Fruit fly (Drosophila melanogaster) whole organism, embryonic: ENCODE data around the gene Seipin.
A peak's percentile ranks its signal among the peaks of the same experiment; 100 is the strongest.

ENCODE experiments used
- Aef1 ChIP-seq: fragments of 200-800 bp; sonication (Bioruptor generic); IDR thresholded peaks from 3 replicates; pipeline ENCODE4 v1.3.6; 2022; ENCODE audit warnings: missing biosample characterization, missing genetic modification characterization
- Bdp1 ChIP-seq: fragments of 200-800 bp; sonication (Bioruptor generic); optimal IDR thresholded peaks from 3 replicates; lab custom pipeline; 2016; ENCODE audit warnings: missing biosample characterization, missing genetic modification characterization
- CG11723 ChIP-seq: fragments of 200-800 bp; sonication (Bioruptor generic); optimal IDR thresholded peaks from 2 replicates; lab custom pipeline; 2017; ENCODE audit warnings: missing biosample characterization, mild to moderate bottlenecking, missing genetic modification characterization
- CG12942 ChIP-seq: fragments of 200-800 bp; sonication (Bioruptor generic); optimal IDR thresholded peaks from 3 replicates; lab custom pipeline; 2016; ENCODE audit warnings: missing biosample characterization, missing genetic modification characterization
- CG13424 ChIP-seq: fragments of 200-800 bp; sonication (Bioruptor generic); optimal IDR thresholded peaks from 2 replicates; lab custom pipeline; 2019; ENCODE audit warnings: missing biosample characterization, mild to moderate bottlenecking, missing genetic modification characterization, moderate library complexity
- CG14050 ChIP-seq: fragments of 200-800 bp; sonication (Bioruptor generic); IDR thresholded peaks from 3 replicates; pipeline ENCODE4 v1.3.6; 2022; ENCODE audit warnings: missing biosample characterization, missing genetic modification characterization
- CG14965 ChIP-seq: fragments of 200-800 bp; sonication (Bioruptor generic); optimal IDR thresholded peaks from 2 replicates; lab custom pipeline; 2016; ENCODE audit warnings: missing biosample characterization, missing genetic modification characterization, borderline replicate concordance
- CG1602 ChIP-seq: fragments of 200-800 bp; sonication (Bioruptor generic); optimal IDR thresholded peaks from 3 replicates; lab custom pipeline; 2016; ENCODE audit warnings: missing biosample characterization, missing genetic modification characterization
- CG16815 ChIP-seq: fragments of 200-800 bp; sonication (Bioruptor generic); optimal IDR thresholded peaks from 3 replicates; lab custom pipeline; 2017; ENCODE audit warnings: missing biosample characterization, mild to moderate bottlenecking, missing genetic modification characterization
- CG17612 ChIP-seq: fragments of 200-800 bp; sonication (Bioruptor generic); IDR thresholded peaks from 2 replicates; pipeline ENCODE4 v1.3.6; 2022; ENCODE audit warnings: missing biosample characterization, missing genetic modification characterization
- CG17912 ChIP-seq: fragments of 200-800 bp; sonication (Bioruptor generic); optimal IDR thresholded peaks from 2 replicates; lab custom pipeline; 2018; ENCODE audit warnings: missing biosample characterization, mild to moderate bottlenecking, missing genetic modification characterization
- CG2889 ChIP-seq: fragments of 200-800 bp; sonication (Bioruptor generic); IDR thresholded peaks from 3 replicates; pipeline ENCODE4 v1.3.6; 2022; ENCODE audit warnings: missing biosample characterization, missing genetic modification characterization
- CG31365 ChIP-seq: fragments of 200-800 bp; sonication (Bioruptor generic); optimal IDR thresholded peaks from 2 replicates; lab custom pipeline; 2018; ENCODE audit warnings: missing biosample characterization, mild to moderate bottlenecking, missing genetic modification characterization
- CG4424 ChIP-seq: fragments of 200-800 bp; sonication (Bioruptor generic); optimal IDR thresholded peaks from 3 replicates; lab custom pipeline; 2016; ENCODE audit warnings: missing biosample characterization, missing genetic modification characterization
- CG4617 ChIP-seq: fragments of 200-800 bp; sonication (Bioruptor generic); optimal IDR thresholded peaks from 3 replicates; lab custom pipeline; 2016; ENCODE audit warnings: missing biosample characterization, missing genetic modification characterization, borderline replicate concordance
- CG6272 ChIP-seq: fragments of 200-800 bp; sonication (Bioruptor generic); IDR thresholded peaks from 2 replicates; pipeline ENCODE4 v1.3.6; 2022; ENCODE audit warnings: missing biosample characterization, missing genetic modification characterization
- CG6813 ChIP-seq: fragments of 200-800 bp; sonication (Bioruptor generic); optimal IDR thresholded peaks from 2 replicates; lab custom pipeline; 2017; ENCODE audit warnings: missing biosample characterization, missing genetic modification characterization, mild to moderate bottlenecking, moderate library complexity, missing genetic modification reagents
- CG6854 ChIP-seq: fragments of 200-800 bp; sonication (Bioruptor generic); optimal IDR thresholded peaks from 3 replicates; lab custom pipeline; 2017; ENCODE audit warnings: missing biosample characterization, mild to moderate bottlenecking, missing genetic modification characterization
- CG7357 ChIP-seq: fragments of 200-800 bp; sonication (Bioruptor generic); IDR thresholded peaks from 3 replicates; pipeline ENCODE4 v1.3.6; 2022; ENCODE audit warnings: missing biosample characterization, missing genetic modification characterization
- CG7963 ChIP-seq: fragments of 200-800 bp; sonication (Bioruptor generic); IDR thresholded peaks from 3 replicates; pipeline ENCODE4 v1.3.6; 2022; ENCODE audit warnings: missing biosample characterization, missing genetic modification characterization; ENCODE audit not compliant: partially characterized antibody
- CG8089 ChIP-seq: fragments of 200-800 bp; sonication (Bioruptor generic); optimal IDR thresholded peaks from 3 replicates; lab custom pipeline; 2016; ENCODE audit warnings: missing biosample characterization, missing genetic modification characterization
- E2f2 ChIP-seq: fragments of 200-800 bp; sonication (Bioruptor generic); IDR thresholded peaks from 2 replicates; pipeline ENCODE4 v1.3.6; 2022; ENCODE audit warnings: missing biosample characterization, missing genetic modification characterization
- Fer3 ChIP-seq: fragments of 200-800 bp; sonication (Bioruptor generic); optimal IDR thresholded peaks from 2 replicates; lab custom pipeline; 2018; ENCODE audit warnings: missing biosample characterization, mild to moderate bottlenecking, missing genetic modification characterization, moderate library complexity
- HmgZ ChIP-seq: fragments of 200-800 bp; sonication (Bioruptor generic); optimal IDR thresholded peaks from 2 replicates; lab custom pipeline; 2018; ENCODE audit warnings: missing biosample characterization, mild to moderate bottlenecking, missing genetic modification characterization
- Hr3 ChIP-seq: fragments of 200-800 bp; sonication (Bioruptor generic); optimal IDR thresholded peaks from 3 replicates; lab custom pipeline; 2016; ENCODE audit warnings: missing biosample characterization, missing genetic modification characterization
- Lpt ChIP-seq: fragments of >200 bp; optimal IDR thresholded peaks from 2 replicates; lab custom pipeline; 2018; ENCODE audit warnings: missing biosample characterization, missing genetic modification characterization
- Mad ChIP-seq: fragments of 200-800 bp; sonication (Bioruptor generic); optimal IDR thresholded peaks from 2 replicates; lab custom pipeline; 2016; ENCODE audit warnings: missing biosample characterization, missing genetic modification characterization
- NC2α ChIP-seq: fragments of 200-800 bp; sonication (Bioruptor generic); optimal IDR thresholded peaks from 2 replicates; lab custom pipeline; 2016; ENCODE audit warnings: missing biosample characterization, missing genetic modification characterization
- Opbp ChIP-seq: fragments of 200-800 bp; sonication (Bioruptor generic); IDR thresholded peaks from 3 replicates; pipeline ENCODE4 v1.3.6; 2022; ENCODE audit warnings: missing biosample characterization, missing genetic modification characterization; ENCODE audit not compliant: partially characterized antibody
- Poxn ChIP-seq: fragments of 200-800 bp; sonication (Bioruptor generic); IDR thresholded peaks from 2 replicates; pipeline ENCODE4 v1.3.6; 2022; ENCODE audit warnings: missing biosample characterization, missing genetic modification characterization
- Scr ChIP-seq: fragments of 200-800 bp; sonication (Bioruptor generic); IDR thresholded peaks from 2 replicates; pipeline ENCODE4 v1.3.6; 2022; ENCODE audit warnings: missing biosample characterization, missing genetic modification characterization; ENCODE audit not compliant: partially characterized antibody
- Ssrp ChIP-seq: fragments of 200-800 bp; sonication (Bioruptor generic); optimal IDR thresholded peaks from 2 replicates; lab custom pipeline; 2018; ENCODE audit warnings: missing biosample characterization, mild to moderate bottlenecking, missing genetic modification characterization, moderate library complexity
- br ChIP-seq: fragments of >200 bp; optimal IDR thresholded peaks from 2 replicates; lab custom pipeline; 2017
- cas ChIP-seq: fragments of 200-800 bp; sonication (Bioruptor generic); IDR thresholded peaks from 2 replicates; pipeline ENCODE4 v1.3.6; 2022; ENCODE audit warnings: missing biosample characterization, missing genetic modification characterization
- crc ChIP-seq: fragments of 200-800 bp; sonication (Bioruptor generic); optimal IDR thresholded peaks from 2 replicates; lab custom pipeline; 2016; ENCODE audit warnings: missing biosample characterization, missing genetic modification characterization
- dm ChIP-seq: fragments of 200-800 bp; sonication (Bioruptor generic); optimal IDR thresholded peaks from 3 replicates; lab custom pipeline; 2016; ENCODE audit warnings: missing biosample characterization, missing genetic modification characterization
- exex ChIP-seq: fragments of 200-800 bp; sonication (Bioruptor generic); optimal IDR thresholded peaks from 4 replicates; lab custom pipeline; 2018; ENCODE audit warnings: missing biosample characterization, mild to moderate bottlenecking, missing genetic modification characterization, moderate library complexity
- fru ChIP-seq: fragments of >200 bp; optimal IDR thresholded peaks from 2 replicates; lab custom pipeline; 2017
- gce ChIP-seq: fragments of 200-800 bp; sonication (Bioruptor generic); IDR thresholded peaks from 3 replicates; pipeline ENCODE4 v1.3.6; 2022; ENCODE audit warnings: missing biosample characterization, missing genetic modification characterization
- ham ChIP-seq: fragments of 200-800 bp; sonication (Bioruptor generic); IDR thresholded peaks from 2 replicates; pipeline ENCODE4 v1.3.6; 2022; ENCODE audit warnings: missing biosample characterization, missing genetic modification characterization
- hkb ChIP-seq, 2 experiments: fragments of 200-800 bp in 1 of 2; fragments of >200 bp in 1 of 2; sonication (Bioruptor generic) in 1 of 2; IDR thresholded peaks in 1 of 2; optimal IDR thresholded peaks in 1 of 2; 2 replicates each; pipeline versions ENCODE4 v1.3.6 to Lab custom; 2017 to 2022; ENCODE audit warnings: missing biosample characterization in 1 of 2, missing genetic modification characterization in 1 of 2
- ind ChIP-seq: fragments of 200-800 bp; sonication (Bioruptor generic); optimal IDR thresholded peaks from 3 replicates; lab custom pipeline; 2016; ENCODE audit warnings: missing biosample characterization, missing genetic modification characterization
- insv ChIP-seq, 2 experiments: fragments of 200-800 bp; sonication (Bioruptor generic); optimal IDR thresholded peaks; 3 replicates each; lab custom pipeline; 2016 to 2018; ENCODE audit warnings: missing biosample characterization in 2 of 2, missing genetic modification characterization in 2 of 2
- jumu ChIP-seq: fragments of 200-800 bp; sonication (Bioruptor generic); optimal IDR thresholded peaks from 3 replicates; lab custom pipeline; 2016; ENCODE audit warnings: missing biosample characterization, missing genetic modification characterization
- kah ChIP-seq: fragments of 200-800 bp; sonication (Bioruptor generic); optimal IDR thresholded peaks from 2 replicates; lab custom pipeline; 2018; ENCODE audit warnings: missing biosample characterization, mild to moderate bottlenecking, missing genetic modification characterization
- mld ChIP-seq: fragments of 200-800 bp; sonication (Bioruptor generic); IDR thresholded peaks from 3 replicates; pipeline ENCODE4 v1.3.6; 2022; ENCODE audit warnings: missing biosample characterization, missing genetic modification characterization; ENCODE audit not compliant: partially characterized antibody
- org-1 ChIP-seq: fragments of 200-800 bp; sonication (Bioruptor generic); optimal IDR thresholded peaks from 2 replicates; lab custom pipeline; 2017; ENCODE audit warnings: missing biosample characterization, missing genetic modification characterization
- repo ChIP-seq: fragments of 200-800 bp; sonication (Bioruptor generic); optimal IDR thresholded peaks from 2 replicates; lab custom pipeline; 2016; ENCODE audit warnings: missing biosample characterization, missing genetic modification characterization
- ro ChIP-seq: fragments of 200-800 bp; sonication (Bioruptor generic); IDR thresholded peaks from 2 replicates; pipeline ENCODE4 v1.3.6; 2022; ENCODE audit warnings: missing biosample characterization, missing genetic modification characterization
- slou ChIP-seq: fragments of 200-800 bp; sonication (Bioruptor generic); optimal IDR thresholded peaks from 3 replicates; lab custom pipeline; 2016; ENCODE audit warnings: missing biosample characterization, missing genetic modification characterization
- slp2 ChIP-seq: fragments of 200-800 bp; sonication (Bioruptor generic); optimal IDR thresholded peaks from 2 replicates; lab custom pipeline; 2016; ENCODE audit warnings: missing biosample characterization, missing genetic modification characterization
- unpg ChIP-seq: fragments of 200-800 bp; sonication (Bioruptor generic); optimal IDR thresholded peaks from 3 replicates; lab custom pipeline; 2018; ENCODE audit warnings: missing biosample characterization, mild to moderate bottlenecking, missing genetic modification characterization, moderate library complexity

Gene Seipin

dm6 chrX:2593753-2594096, 25.9 kb upstream of the Seipin start (continued):
- TF ChIP-seq CG7357 (GFP tag; lab: Robert Waterston, UW) (peak; percentile 88), Scr (GFP tag; lab: Robert Waterston, UW) (no peak), Lpt (GFP tag; lab: Kevin White, UChicago) (no peak), Fer3 (tag; lab: Kevin White, UChicago) (peak; percentile 93), br (no peak), CG2889 (GFP tag; lab: Robert Waterston, UW) (peak; percentile 93), Opbp (GFP tag; lab: Robert Waterston, UW) (no peak), CG17612 (GFP tag; lab: Robert Waterston, UW) (peak; percentile 88), ham (GFP tag; lab: Robert Waterston, UW) (peak; percentile 64; the same call in 1 of the 2 replicates), CG14965 (GFP tag; lab: Kevin White, UChicago) (peak; percentile 63), CG14050 (peak; percentile 88), CG4424 (peak; percentile 84), kah (GFP tag; lab: Kevin White, UChicago) (peak; percentile 64), HmgZ (tag; lab: Kevin White, UChicago) (peak; percentile 95), CG31365 (tag; lab: Kevin White, UChicago) (peak; percentile 78), hkb (optimal IDR thresholded peaks at IDR 0.05; lab: Kevin White, UChicago) (no peak), hkb (GFP tag; IDR thresholded peaks at IDR 0.05; lab: Robert Waterston, UW) (peak; percentile 93), ro (GFP tag; lab: Robert Waterston, UW) (peak; percentile 71), CG4617 (GFP tag; lab: Kevin White, UChicago) (peak; percentile 63), ind (GFP tag; lab: Kevin White, UChicago) (peak; percentile 97), NC2α (peak; percentile 49), repo (GFP tag; lab: Kevin White, UChicago) (peak; percentile 92), slp2 (GFP tag; lab: Kevin White, UChicago) (peak; percentile 85), insv (GFP tag; optimal IDR thresholded peaks at IDR 0.05; lab: Kevin White, UChicago) (no peak), jumu (GFP tag; lab: Kevin White, UChicago) (peak; percentile 91), Aef1 (GFP tag; lab: Robert Waterston, UW) (peak; percentile 95), org-1 (GFP tag; lab: Kevin White, UChicago) (peak; percentile 89), CG11723 (peak; percentile 78), crc (GFP tag; lab: Kevin White, UChicago) (peak; percentile 80), slou (GFP tag; lab: Kevin White, UChicago) (peak; percentile 79), Mad (GFP tag; lab: Kevin White, UChicago) (peak; percentile 77), CG6813 (GFP tag; lab: Kevin White, UChicago) (peak; percentile 91), CG8089 (GFP tag; lab: Kevin White, UChicago) (peak; percentile 78), Ssrp (peak; percentile 77), CG1602 (GFP tag; lab: Kevin White, UChicago) (peak; percentile 82), mld (no peak), Bdp1 (peak; percentile 73), fru (lab: Kevin White, UChicago) (no peak), CG16815 (GFP tag; lab: Kevin White, UChicago) (peak; percentile 79), CG6272 (GFP tag; lab: Robert Waterston, UW) (peak; percentile 94), dm (peak; percentile 70), Poxn (GFP tag; lab: Robert Waterston, UW) (peak; percentile 88), gce (GFP tag; lab: Robert Waterston, UW) (peak; percentile 94), unpg (peak; percentile 89), exex (peak; percentile 83), CG13424 (tag; lab: Kevin White, UChicago) (peak; percentile 86), CG7963 (GFP tag; lab: Robert Waterston, UW) (no peak), CG12942 (GFP tag; lab: Kevin White, UChicago) (peak; percentile 88), E2f2 (GFP tag; lab: Robert Waterston, UW) (peak; percentile 67), cas (GFP tag; lab: Robert Waterston, UW) (peak; percentile 88), CG17912 (no peak), CG6854 (GFP tag; lab: Kevin White, UChicago) (peak; percentile 90), Hr3 (GFP tag; lab: Kevin White, UChicago) (peak; percentile 84)
